Fruit fly (Drosophila melanogaster): Measurements from ENCODE around the gene CG4830.

DNA sequence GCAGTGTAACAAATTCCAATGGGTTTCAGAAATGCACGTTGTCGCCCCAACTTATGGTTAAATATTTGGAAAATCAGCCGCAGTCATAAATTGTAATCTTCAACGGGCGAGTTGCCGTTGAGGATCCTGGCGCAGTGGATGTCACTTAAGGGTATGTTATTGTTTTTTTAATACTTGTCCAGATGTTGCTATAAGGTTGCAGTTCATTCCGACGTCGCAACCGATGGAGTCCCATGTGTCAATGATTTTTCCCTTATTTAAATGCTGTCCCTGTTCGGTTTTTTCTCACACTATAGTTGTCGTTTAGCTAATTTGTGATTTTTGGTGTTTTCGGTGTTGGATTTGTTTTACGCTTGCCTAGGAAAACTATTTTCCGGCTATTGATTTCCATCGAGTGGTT is 41.4 kb upstream of the CG4830 start:
- TF ChIP-seq Hr78 (GFP tag; optimal IDR thresholded peaks at IDR 0.05) (no peak), Deaf1 (tag; optimal IDR thresholded peaks at IDR 0.05) (no peak), bsh (GFP tag; optimal IDR thresholded peaks at IDR 0.05) (no peak), CG15269 (tag; optimal IDR thresholded peaks at IDR 0.05) (no peak), CG14441 (GFP tag; IDR thresholded peaks at IDR 0.05) (no peak), sob (GFP tag; IDR thresholded peaks at IDR 0.05) (no peak), nau (GFP tag; optimal IDR thresholded peaks at IDR 0.05) (no peak), pan (optimal IDR thresholded peaks at IDR 0.05) (no peak), pan (GFP tag; optimal IDR thresholded peaks at IDR 0.05 in 1 of 2, IDR thresholded peaks at IDR 0.05 in 1 of 2) (no peak), luna (GFP tag; optimal IDR thresholded peaks at IDR 0.05) (no peak), CG12769 (tag; optimal IDR thresholded peaks at IDR 0.05) (no peak), bcd (GFP tag; optimal IDR thresholded peaks at IDR 0.05) (no peak)

All from whole organism, embryonic.